Fruit fly (Drosophila melanogaster): ENCODE data around the gene CG17570.
A peak's percentile ranks its signal among the peaks of the same experiment; 100 is the strongest.

CG17570 gene

DNA sequence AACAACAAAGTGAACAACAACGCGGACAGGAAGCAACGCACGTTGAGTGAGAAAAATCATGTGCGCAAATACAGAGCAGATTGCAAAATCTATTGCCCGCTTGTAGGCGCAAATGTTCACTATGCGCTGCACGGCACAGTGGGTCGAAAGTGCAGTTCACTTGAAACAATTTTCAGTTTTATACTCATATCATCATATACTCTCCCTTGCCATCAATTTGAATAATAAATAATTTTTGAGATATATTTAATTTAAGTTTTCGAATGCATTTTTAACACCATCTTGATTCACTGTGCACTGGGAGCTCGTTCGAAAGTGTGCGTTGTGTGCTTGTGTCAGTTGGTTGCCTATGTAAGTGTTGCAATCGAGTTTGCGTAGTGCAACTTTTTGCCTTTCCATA lies 3.0 kb upstream of the CG17570 start (continued):
- no peak for TF ChIP-seq CG8281 (tag; optimal IDR thresholded peaks at IDR 0.05)
- peak; percentile 58 for TF ChIP-seq CG17385 (GFP tag; optimal IDR thresholded peaks at IDR 0.05)
- TF ChIP-seq CG15011 (GFP tag; optimal IDR thresholded peaks at IDR 0.05) = no peak
- TF ChIP-seq repo (GFP tag; optimal IDR thresholded peaks at IDR 0.05) = no peak
- TF ChIP-seq CG1233 (GFP tag; optimal IDR thresholded peaks at IDR 0.05) = peak; percentile 58
- peak; percentile 23 for TF ChIP-seq CG17568 (GFP tag; optimal IDR thresholded peaks at IDR 0.05)
- TF ChIP-seq bcd (GFP tag; optimal IDR thresholded peaks at IDR 0.05) = peak; percentile 53
- no peak for TF ChIP-seq HLH4C (GFP tag; IDR thresholded peaks at IDR 0.05; ENCODE audit: partially characterized antibody)
- no peak for TF ChIP-seq Trl (optimal IDR thresholded peaks at IDR 0.05)
- peak; percentile 5 for TF ChIP-seq Trl (GFP tag; optimal IDR thresholded peaks at IDR 0.05)
- peak; percentile 62; the same call in 1 of the 2 replicates for TF ChIP-seq sim (GFP tag; IDR thresholded peaks at IDR 0.05)
- no peak for TF ChIP-seq Tbp (GFP tag; optimal IDR thresholded peaks at IDR 0.05)
- TF ChIP-seq CG9876 (GFP tag; optimal IDR thresholded peaks at IDR 0.05) = no peak
- TF ChIP-seq aop (GFP tag; IDR thresholded peaks at IDR 0.05) = peak; percentile 44; the same call in 1 of the 2 replicates
- TF ChIP-seq onecut (GFP tag; IDR thresholded peaks at IDR 0.05) = peak; percentile 62
- peak; percentile 63 for TF ChIP-seq CG13424 (tag; optimal IDR thresholded peaks at IDR 0.05)
- peak; percentile 15 for TF ChIP-seq Atf-2 (GFP tag; optimal IDR thresholded peaks at IDR 0.05)
- TF ChIP-seq CG12236 (GFP tag; optimal IDR thresholded peaks at IDR 0.05) = no peak
- TF ChIP-seq CG15514 (GFP tag; optimal IDR thresholded peaks at IDR 0.05) = no peak
- TF ChIP-seq ci (GFP tag; IDR thresholded peaks at IDR 0.05) = peak; percentile 96
- TF ChIP-seq peb (GFP tag; IDR thresholded peaks at IDR 0.05) = peak; percentile 57; the same call in 1 of the 2 replicates
- TF ChIP-seq p53 (GFP tag; optimal IDR thresholded peaks at IDR 0.05) = no peak
- TF ChIP-seq Ets97D (GFP tag; optimal IDR thresholded peaks at IDR 0.05) = no peak
- TF ChIP-seq chn (GFP tag; optimal IDR thresholded peaks at IDR 0.05) = peak; percentile 80
- TF ChIP-seq Nf-YB (GFP tag; optimal IDR thresholded peaks at IDR 0.05) = peak; percentile 2
- no peak for TF ChIP-seq abd-A (tag; optimal IDR thresholded peaks at IDR 0.05)
- peak; percentile 67 for TF ChIP-seq CoRest (tag; optimal IDR thresholded peaks at IDR 0.05)
- TF ChIP-seq gro (GFP tag; optimal IDR thresholded peaks at IDR 0.05) = no peak
- TF ChIP-seq CG32772 (GFP tag; IDR thresholded peaks at IDR 0.05) = peak; percentile 82
- peak; percentile 67 for TF ChIP-seq Chrac-16 (GFP tag; optimal IDR thresholded peaks at IDR 0.05)
- TF ChIP-seq Bteb2 (GFP tag; optimal IDR thresholded peaks at IDR 0.05) = no peak
- peak; percentile 63 for TF ChIP-seq seq (GFP tag; IDR thresholded peaks at IDR 0.05)
- peak; percentile 6 for TF ChIP-seq cwo (GFP tag; optimal IDR thresholded peaks at IDR 0.05)
- TF ChIP-seq Hmr (GFP tag; optimal IDR thresholded peaks at IDR 0.05) = peak; percentile 54
- peak; percentile 76 for TF ChIP-seq CG30403 (GFP tag; optimal IDR thresholded peaks at IDR 0.05)
- TF ChIP-seq ab (GFP tag; optimal IDR thresholded peaks at IDR 0.05) = peak; percentile 23
- TF ChIP-seq dimm (GFP tag; IDR thresholded peaks at IDR 0.05) = peak; percentile 60; the same call in 1 of the 2 replicates
- peak; percentile 16 for TF ChIP-seq caup (GFP tag; optimal IDR thresholded peaks at IDR 0.05; ENCODE audit: severe bottlenecking)
- TF ChIP-seq dati (GFP tag; IDR thresholded peaks at IDR 0.05) = peak; percentile 53; the same call in 1 of the 2 replicates
- TF ChIP-seq NC2β (GFP tag; optimal IDR thresholded peaks at IDR 0.05) = peak; percentile 23
- TF ChIP-seq CG5180 (GFP tag; optimal IDR thresholded peaks at IDR 0.05) = peak; percentile 7
- no peak for TF ChIP-seq unc-4 (GFP tag; IDR thresholded peaks at IDR 0.05; ENCODE audit: partially characterized antibody)
- TF ChIP-seq Awh (GFP tag; IDR thresholded peaks at IDR 0.05) = peak; percentile 60
- peak; percentile 35 for TF ChIP-seq CG9932 (GFP tag; IDR thresholded peaks at IDR 0.05)
- peak; percentile 89 for TF ChIP-seq chm (GFP tag; IDR thresholded peaks at IDR 0.05)
- TF ChIP-seq pb (GFP tag; optimal IDR thresholded peaks at IDR 0.05) = no peak
- peak; percentile 2 for TF ChIP-seq Fer1 (GFP tag; optimal IDR thresholded peaks at IDR 0.05)
- no peak for TF ChIP-seq Scr (GFP tag; IDR thresholded peaks at IDR 0.05; ENCODE audit: partially characterized antibody)
- peak; percentile 78 for TF ChIP-seq esg (GFP tag; conservative IDR thresholded peaks at IDR 0.05)
- TF ChIP-seq yki (optimal IDR thresholded peaks at IDR 0.05) = no peak
- no peak for TF ChIP-seq CG10321 (GFP tag; IDR thresholded peaks at IDR 0.05)
- no peak for TF ChIP-seq CG14710 (tag; optimal IDR thresholded peaks at IDR 0.05)
